Fruit fly (Drosophila melanogaster) whole organism, adult: ENCODE results near the gene CG3690.

Experiments used
- CG11617 ChIP-seq: fragments of 200-800 bp; sonication (Bioruptor generic); optimal IDR thresholded peaks from 2 replicates; lab custom pipeline; 2017; ENCODE audit warnings: mild to moderate bottlenecking, missing biosample characterization, missing genetic modification reagents, missing genetic modification characterization
- CG1620 ChIP-seq: fragments of 200-800 bp; sonication (Bioruptor generic); optimal IDR thresholded peaks from 2 replicates; lab custom pipeline; 2016; ENCODE audit warnings: missing biosample characterization, missing genetic modification characterization
- CG33017 ChIP-seq: fragments of 200-800 bp; sonication (Bioruptor generic); optimal IDR thresholded peaks from 2 replicates; lab custom pipeline; 2018; ENCODE audit warnings: missing biosample characterization, mild to moderate bottlenecking, missing genetic modification characterization, moderate library complexity
- CG5204 ChIP-seq: fragments of 200-800 bp; sonication (Bioruptor generic); optimal IDR thresholded peaks from 2 replicates; lab custom pipeline; 2016; ENCODE audit warnings: missing biosample characterization, missing genetic modification characterization
- CG7045 ChIP-seq: fragments of 200-800 bp; sonication (Bioruptor generic); optimal IDR thresholded peaks from 2 replicates; lab custom pipeline; 2017; ENCODE audit warnings: missing biosample characterization, mild to moderate bottlenecking, missing genetic modification characterization
- Crg-1 ChIP-seq: fragments of 200-800 bp; sonication (Bioruptor generic); optimal IDR thresholded peaks from 2 replicates; lab custom pipeline; 2016; ENCODE audit warnings: missing biosample characterization, missing genetic modification characterization
- Mnt ChIP-seq: fragments of 200-800 bp; sonication (Bioruptor generic); optimal IDR thresholded peaks from 2 replicates; lab custom pipeline; 2016; ENCODE audit warnings: missing biosample characterization, mild to moderate bottlenecking, missing genetic modification characterization
- bab1 ChIP-seq: fragments of 200-800 bp; sonication (Bioruptor generic); optimal IDR thresholded peaks from 3 replicates; lab custom pipeline; 2019; ENCODE audit warnings: missing biosample characterization, mild to moderate bottlenecking, missing genetic modification characterization, moderate library complexity
- kay ChIP-seq: fragments of 200-800 bp; sonication (Bioruptor generic); peaks from one replicate; lab custom pipeline; 2016; ENCODE audit warnings: missing biosample characterization, missing genetic modification characterization, borderline replicate concordance
- pad ChIP-seq: fragments of 200-800 bp; sonication (Bioruptor generic); optimal IDR thresholded peaks from 3 replicates; lab custom pipeline; 2017; ENCODE audit warnings: missing biosample characterization, missing genetic modification characterization, mild to moderate bottlenecking, moderate library complexity, missing genetic modification reagents
- tj ChIP-seq: fragments of 200-800 bp; sonication (Bioruptor generic); optimal IDR thresholded peaks from 3 replicates; lab custom pipeline; 2017; ENCODE audit warnings: missing biosample characterization, mild to moderate bottlenecking, missing genetic modification characterization, moderate library complexity

- TF ChIP-seq CG7045 (GFP tag; lab: Kevin White, UChicago): no peak
- no peak for TF ChIP-seq CG1620
- no peak for TF ChIP-seq kay (GFP tag; lab: Kevin White, UChicago)
- TF ChIP-seq pad (GFP tag; lab: Kevin White, UChicago): no peak
- TF ChIP-seq tj (GFP tag; lab: Kevin White, UChicago): no peak
- TF ChIP-seq Crg-1 (GFP tag; lab: Kevin White, UChicago): no peak
- no peak for TF ChIP-seq bab1 (GFP tag; lab: Kevin White, UChicago)
- TF ChIP-seq Mnt (GFP tag; lab: Kevin White, UChicago): no peak
- no peak for TF ChIP-seq CG5204 (GFP tag; lab: Kevin White, UChicago)
- TF ChIP-seq CG11617 (GFP tag; lab: Kevin White, UChicago): no peak
- TF ChIP-seq CG33017 (tag; lab: Kevin White, UChicago): no peak
Observed at dm6 chrX:930048-930800, 21.5 kb downstream of the CG3690 start, which contains the start of gene CG3708.
